Fruit fly (Drosophila melanogaster): ENCODE measurements around the gene NijA.
A peak's percentile ranks its signal among the peaks of the same experiment; 100 is the strongest.

NijA gene

DNA sequence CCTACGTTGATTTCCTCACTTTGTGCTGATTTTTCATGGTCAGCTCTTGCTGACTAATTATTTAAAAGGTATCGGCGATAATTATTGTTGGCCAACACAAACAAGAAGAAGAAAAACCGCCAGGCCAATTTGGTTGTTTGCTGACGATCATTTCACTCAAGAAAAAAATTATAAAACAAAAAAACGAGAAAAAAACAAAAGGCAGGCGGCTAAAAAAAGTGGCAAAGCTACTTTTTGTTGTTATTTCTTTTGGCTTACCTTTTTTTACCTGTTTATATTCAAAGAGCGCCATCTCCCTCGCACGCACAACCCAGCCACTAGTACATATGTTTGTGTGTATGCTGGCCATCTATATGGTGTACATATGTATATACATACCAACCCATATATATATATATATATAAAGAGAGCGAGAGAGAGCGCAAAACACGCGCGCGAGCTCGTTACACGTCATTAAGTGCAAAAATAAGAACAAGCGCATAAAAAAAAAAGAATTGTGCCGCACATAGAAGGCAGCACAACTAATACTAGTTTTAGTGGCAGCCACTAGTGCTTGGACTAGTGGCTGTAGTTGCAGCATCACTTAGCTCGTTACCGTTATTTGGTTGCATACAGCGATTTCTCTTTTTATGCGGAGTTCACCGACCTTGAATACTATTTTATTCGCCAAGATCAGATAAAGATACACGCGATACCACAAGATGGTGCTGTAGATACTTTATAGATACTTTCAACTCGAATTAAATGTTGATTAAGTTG is 20.9 kb downstream of the NijA start (continued):
- TF ChIP-seq esn (GFP tag; optimal IDR thresholded peaks at IDR 0.05) (peak; percentile 23), Sox15 (GFP tag; optimal IDR thresholded peaks at IDR 0.05) (no peak), CG11902 (GFP tag; optimal IDR thresholded peaks at IDR 0.05) (no peak), CG34406 (GFP tag; optimal IDR thresholded peaks at IDR 0.05) (peak; percentile 35), OdsH (GFP tag; optimal IDR thresholded peaks at IDR 0.05) (peak; percentile 31), Sox102F (GFP tag; optimal IDR thresholded peaks at IDR 0.05) (peak; percentile 47), acj6 (GFP tag; optimal IDR thresholded peaks at IDR 0.05) (peak; percentile 26), CG10669 (GFP tag; optimal IDR thresholded peaks at IDR 0.05) (peak; percentile 66), Smox (GFP tag; optimal IDR thresholded peaks at IDR 0.05) (peak; percentile 2), dac (GFP tag; optimal IDR thresholded peaks at IDR 0.05) (no peak), ss (GFP tag; optimal IDR thresholded peaks at IDR 0.05) (peak; percentile 92 to 94), Eip75B (GFP tag; optimal IDR thresholded peaks at IDR 0.05) (peak; percentile 24), CG6276 (GFP tag; optimal IDR thresholded peaks at IDR 0.05) (peak; percentile 87), pdm3 (GFP tag; optimal IDR thresholded peaks at IDR 0.05) (peak; percentile 19), CG7368 (GFP tag; optimal IDR thresholded peaks at IDR 0.05) (peak; percentile 24), vri (GFP tag; optimal IDR thresholded peaks at IDR 0.05) (peak; percentile 65), fd59A (GFP tag; optimal IDR thresholded peaks at IDR 0.05) (peak; percentile 1), lz (GFP tag; optimal IDR thresholded peaks at IDR 0.05) (no peak), achi (GFP tag; optimal IDR thresholded peaks at IDR 0.05) (peak; percentile 26), CG3032 (tag; optimal IDR thresholded peaks at IDR 0.05) (peak; percentile 67)

DNA sequence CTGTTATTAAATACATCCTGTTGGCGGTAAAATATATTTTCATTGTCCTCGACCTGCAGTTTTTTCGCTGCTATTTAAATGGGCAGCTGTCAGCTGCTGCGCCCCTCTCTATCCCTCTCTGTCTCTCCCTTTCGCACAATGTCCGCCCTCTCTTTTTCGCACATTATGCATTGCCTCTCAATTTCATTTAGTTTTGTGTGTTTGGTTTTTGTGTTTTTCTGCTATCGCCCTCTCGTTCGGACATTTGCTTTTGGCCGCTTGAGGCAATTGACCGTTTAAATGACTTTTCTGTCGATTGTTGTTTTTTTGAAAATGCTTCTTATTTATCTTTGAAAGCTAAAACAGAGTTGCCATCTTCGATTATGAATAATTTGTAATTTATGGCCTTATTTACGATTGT is 21.7 kb downstream of the NijA start:
- TF ChIP-seq cyc (GFP tag; optimal IDR thresholded peaks at IDR 0.05) (no peak), CG31627 (GFP tag; optimal IDR thresholded peaks at IDR 0.05) (no peak), fd85E (GFP tag; optimal IDR thresholded peaks at IDR 0.05) (no peak), CG32006 (GFP tag; optimal IDR thresholded peaks at IDR 0.05) (no peak), Hr4 (GFP tag; optimal IDR thresholded peaks at IDR 0.05) (no peak), esn (GFP tag; optimal IDR thresholded peaks at IDR 0.05) (no peak), CG6276 (GFP tag; optimal IDR thresholded peaks at IDR 0.05) (no peak), CG3919 (GFP tag; optimal IDR thresholded peaks at IDR 0.05) (no peak)

- TF ChIP-seq CG6163 (GFP tag; IDR thresholded peaks at IDR 0.05) (peak; percentile 40; the same call in 1 of the 3 replicates), acj6 (GFP tag; optimal IDR thresholded peaks at IDR 0.05) (no peak), CG10631 (GFP tag; optimal IDR thresholded peaks at IDR 0.05) (no peak), pdm3 (GFP tag; optimal IDR thresholded peaks at IDR 0.05) (no peak), dsx (GFP tag; optimal IDR thresholded peaks at IDR 0.05; ENCODE audit: poor library complexity, severe bottlenecking) (peak; percentile 3), Hr38 (GFP tag; optimal IDR thresholded peaks at IDR 0.05) (no peak), Met (GFP tag; optimal IDR thresholded peaks at IDR 0.05) (peak; percentile 5), ss (GFP tag; optimal IDR thresholded peaks at IDR 0.05) (peak; percentile 33 to 39), Eip75B (GFP tag; optimal IDR thresholded peaks at IDR 0.05) (no peak), salr (GFP tag; optimal IDR thresholded peaks at IDR 0.05) (no peak), svp (GFP tag) (peak; percentile 64), CG31627 (GFP tag; optimal IDR thresholded peaks at IDR 0.05) (no peak), CG6854 (GFP tag; optimal IDR thresholded peaks at IDR 0.05) (peak; percentile 21), fkh (GFP tag; optimal IDR thresholded peaks at IDR 0.05) (peak; percentile 20)
Measured at dm6 chr3L:10674145-10674547, 22.5 kb downstream of the NijA start.

dm6 chr3L:10672540-10672939 is 24.1 kb downstream of the NijA start:
- TF ChIP-seq CG1621 (tag; optimal IDR thresholded peaks at IDR 0.05) (no peak), eg (GFP tag; IDR thresholded peaks at IDR 0.05) (0 out of 3 replicates have a peak, but pooled peaks have one; percentile 15), dsx (GFP tag; optimal IDR thresholded peaks at IDR 0.05; ENCODE audit: poor library complexity, severe bottlenecking) (no peak), Ets96B (tag; optimal IDR thresholded peaks at IDR 0.05) (no peak), CG6163 (GFP tag; IDR thresholded peaks at IDR 0.05) (no peak), Hr4 (GFP tag; optimal IDR thresholded peaks at IDR 0.05) (no peak), CG8119 (GFP tag; IDR thresholded peaks at IDR 0.05) (no peak), CG34406 (GFP tag; optimal IDR thresholded peaks at IDR 0.05) (no peak), topi (GFP tag; optimal IDR thresholded peaks at IDR 0.05) (no peak)
